Fruit fly (Drosophila melanogaster): ENCODE measurements around the gene Gclc.

dm6 chrX:8060148-8060920 lies 55.6 kb downstream of the Gclc start:
- TF ChIP-seq fd85E (GFP tag; optimal IDR thresholded peaks at IDR 0.05): no peak
- TF ChIP-seq achi (GFP tag; optimal IDR thresholded peaks at IDR 0.05): no peak
- no peak for TF ChIP-seq Hr39 (GFP tag; optimal IDR thresholded peaks at IDR 0.05)
- TF ChIP-seq Gug (GFP tag; IDR thresholded peaks at IDR 0.05): 0 out of 2 replicates have a peak, but pooled peaks have one; percentile 11
- peak; percentile 53 for TF ChIP-seq Eip78C (GFP tag)

All from whole organism, prepupa.